Worm (Caenorhabditis elegans) whole organism, mixed stage, embryonic: Measurements from ENCODE around the gene F38B6.3.

Experiments used
- elt-1 ChIP-seq: sonication (generic microtip); optimal IDR thresholded peaks from 2 replicates; lab custom pipeline; 2017; ENCODE audit warnings: missing genetic modification characterization, mild to moderate bottlenecking, missing compliant biosample characterization, antibody characterized with exemption, moderate library complexity, borderline replicate concordance; ENCODE audit not compliant: insufficient read depth
- lsy-2 ChIP-seq: fragments of 150-350 bp; optimal IDR thresholded peaks from 2 replicates; lab custom pipeline; 2014; ENCODE audit warnings: missing biosample characterization, missing genetic modification characterization
- mls-2 ChIP-seq: sonication (generic microtip); optimal IDR thresholded peaks from 2 replicates; lab custom pipeline; 2016; ENCODE audit warnings: mild to moderate bottlenecking, missing genetic modification characterization, moderate library complexity, missing compliant biosample characterization
- nhr-237 ChIP-seq: fragments of 150-350 bp; optimal IDR thresholded peaks from 2 replicates; lab custom pipeline; 2014; ENCODE audit warnings: missing biosample characterization, missing genetic modification characterization
- pha-4 ChIP-seq: fragments of 150-350 bp; optimal IDR thresholded peaks from 2 replicates; lab custom pipeline; 2018; ENCODE audit warnings: missing biosample characterization, missing genetic modification reagents, missing genetic modification characterization
- snpc-4 ChIP-seq: fragments of 150-350 bp; optimal IDR thresholded peaks from 2 replicates; lab custom pipeline; 2014; ENCODE audit warnings: missing biosample characterization, missing genetic modification characterization
- tbx-8 ChIP-seq: fragments of 200-800 bp; sonication (Bioruptor generic); optimal IDR thresholded peaks from 2 replicates; lab custom pipeline; 2018; ENCODE audit warnings: mild to moderate bottlenecking, missing genetic modification characterization, moderate library complexity, missing compliant biosample characterization
- unc-62 ChIP-seq: fragments of 150-350 bp; optimal IDR thresholded peaks from 2 replicates; lab custom pipeline; 2014; ENCODE audit warnings: missing biosample characterization, missing genetic modification reagents, missing genetic modification characterization
- zip-8 ChIP-seq: fragments of 150-350 bp; optimal IDR thresholded peaks from 2 replicates; lab custom pipeline; 2014; ENCODE audit warnings: missing biosample characterization, missing genetic modification characterization
- ztf-11 ChIP-seq: fragments of 150-350 bp; optimal IDR thresholded peaks from 2 replicates; lab custom pipeline; 2014; ENCODE audit warnings: missing biosample characterization, missing genetic modification characterization

DNA sequence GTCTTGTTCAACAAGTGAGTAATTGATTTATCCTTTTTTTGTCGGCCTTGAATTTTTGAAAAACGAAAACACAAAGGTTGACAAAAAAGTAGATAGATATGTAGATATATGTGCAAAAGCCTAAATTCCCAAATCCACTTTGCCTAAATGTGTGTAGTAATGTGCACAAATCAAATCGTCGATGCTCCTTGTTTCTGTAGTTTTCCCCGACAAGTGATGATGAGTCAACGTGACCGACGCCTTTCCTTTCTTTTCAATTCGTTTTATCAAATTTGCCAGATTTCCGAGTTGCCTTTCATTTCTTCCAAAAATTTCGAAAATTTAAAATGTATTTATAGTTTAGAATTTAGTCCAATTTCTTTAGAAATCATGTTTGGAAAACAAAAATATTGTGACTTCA, 11.7 kb downstream of the F38B6.3 start:
- TF ChIP-seq mls-2 (no peak), unc-62 (GFP tag; lab: Kevin White, UChicago) (no peak), nhr-237 (tag; lab: Kevin White, UChicago) (no peak), ztf-11 (tag; lab: Kevin White, UChicago) (no peak), zip-8 (no peak), pha-4 (tag; lab: Kevin White, UChicago) (no peak), tbx-8 (no peak), lsy-2 (tag; lab: Kevin White, UChicago) (no peak), snpc-4 (tag; lab: Kevin White, UChicago) (no peak), elt-1 (tag; lab: Kevin White, UChicago) (no peak)
